Worm (Caenorhabditis elegans): ENCODE results near the gene wht-6.
A peak's percentile ranks its signal among the peaks of the same experiment; 100 is the strongest.

wht-6 gene

ce11 chrIII:6504157-6504556 lies 32.6 kb downstream of the wht-6 start:
- peak; percentile 95 for TF ChIP-seq Y48G9A.11 (GFP tag; IDR thresholded peaks at IDR 0.05)

ce11 chrIII:6507832-6508231 lies 36.3 kb downstream of the wht-6 start, which contains the start of gene F23F12.12:
Gene F23F12.12, plus strand, starts transcription at chrIII:6508132.
- TF ChIP-seq hif-1 (tag; optimal IDR thresholded peaks at IDR 0.05) (no peak), lin-38 (GFP tag; IDR thresholded peaks at IDR 0.05) (no peak), egl-43 (GFP tag; IDR thresholded peaks at IDR 0.05) (no peak), zag-1 (tag; optimal IDR thresholded peaks at IDR 0.05) (no peak), snpc-4 (tag; optimal IDR thresholded peaks at IDR 0.05) (no peak), cey-2 (tag; optimal IDR thresholded peaks at IDR 0.05; ENCODE audit: borderline replicate concordance, insufficient read depth) (no peak), nhr-11 (tag; optimal IDR thresholded peaks at IDR 0.05) (no peak)

ce11 chrIII:6508327-6508726 lies 36.8 kb downstream of the wht-6 start:
- TF ChIP-seq spr-3 (GFP tag; optimal IDR thresholded peaks at IDR 0.05) (no peak), nhr-48 (tag; optimal IDR thresholded peaks at IDR 0.05) (no peak), nhr-237 (tag; optimal IDR thresholded peaks at IDR 0.05) (no peak), nhr-42 (GFP tag; IDR thresholded peaks at IDR 0.05) (no peak), nhr-10 (tag; optimal IDR thresholded peaks at IDR 0.05) (no peak), lin-38 (GFP tag; IDR thresholded peaks at IDR 0.05) (no peak), lsy-2 (tag; optimal IDR thresholded peaks at IDR 0.05) (no peak), hlh-30 (tag; optimal IDR thresholded peaks at IDR 0.05; ENCODE audit: insufficient read depth) (peak; percentile 48), F26F4.8 (GFP tag; conservative IDR thresholded peaks at IDR 0.05) (no peak), unc-39 (tag; optimal IDR thresholded peaks at IDR 0.05) (no peak), hlh-11 (tag; optimal IDR thresholded peaks at IDR 0.05) (peak; percentile 5), lim-7 (GFP tag; IDR thresholded peaks at IDR 0.05) (no peak), mdt-29 (GFP tag; IDR thresholded peaks at IDR 0.05) (no peak), nhr-76 (tag; optimal IDR thresholded peaks at IDR 0.05) (no peak), daf-19 (GFP tag; conservative IDR thresholded peaks at IDR 0.05) (no peak), aly-2 (tag; optimal IDR thresholded peaks at IDR 0.05) (no peak), mdl-1 (tag; optimal IDR thresholded peaks at IDR 0.05) (no peak), zfp-2 (tag; optimal IDR thresholded peaks at IDR 0.05) (no peak), sdz-12 (GFP tag; optimal IDR thresholded peaks at IDR 0.05) (no peak), lin-1 (GFP tag; IDR thresholded peaks at IDR 0.05) (no peak), nhr-28 (tag; optimal IDR thresholded peaks at IDR 0.05) (peak; percentile 77), zip-2 (tag; optimal IDR thresholded peaks at IDR 0.05) (no peak), mxl-3 (GFP tag; optimal IDR thresholded peaks at IDR 0.05) (peak; percentile 28)

ce11 chrIII:6509301-6509700 lies 37.8 kb downstream of the wht-6 start:
- TF ChIP-seq unc-62 (GFP tag; optimal IDR thresholded peaks at IDR 0.05 in 1 of 2) (peak in 1 of 2 experiments; percentile 64), unc-62 (tag; optimal IDR thresholded peaks at IDR 0.05) (no peak), nhr-28 (tag; optimal IDR thresholded peaks at IDR 0.05) (peak; percentile 20), dve-1 (tag; optimal IDR thresholded peaks at IDR 0.05; ENCODE audit: insufficient read depth) (peak; percentile 14), tra-1 (GFP tag; IDR thresholded peaks at IDR 0.05) (0 out of 2 replicates have a peak, but pooled peaks have one; percentile 8), Y75B8A.6 (GFP tag; IDR thresholded peaks at IDR 0.05) (no peak), daf-16 (GFP tag; optimal IDR thresholded peaks at IDR 0.05) (no peak), daf-16 (tag; optimal IDR thresholded peaks at IDR 0.05) (peak; percentile 73), nhr-11 (tag; optimal IDR thresholded peaks at IDR 0.05) (no peak), F37D6.2 (tag; optimal IDR thresholded peaks at IDR 0.05) (no peak), zip-2 (tag; optimal IDR thresholded peaks at IDR 0.05) (no peak), F10B5.3 (tag; optimal IDR thresholded peaks at IDR 0.05) (no peak), hlh-11 (tag; optimal IDR thresholded peaks at IDR 0.05) (peak; percentile 36), unc-39 (tag; optimal IDR thresholded peaks at IDR 0.05) (no peak), hlh-30 (tag; optimal IDR thresholded peaks at IDR 0.05; ENCODE audit: insufficient read depth) (peak; percentile 31), lsy-2 (tag; optimal IDR thresholded peaks at IDR 0.05) (peak in 1 of 2 experiments; percentile 18), pha-4 (GFP tag; IDR thresholded peaks at IDR 0.05) (no peak), pha-4 (tag; optimal IDR thresholded peaks at IDR 0.05) (no peak), unc-130 (GFP tag; optimal IDR thresholded peaks at IDR 0.05) (no peak), T20F7.1 (GFP tag; optimal IDR thresholded peaks at IDR 0.05) (peak; percentile 22), dmd-6 (GFP tag; IDR thresholded peaks at IDR 0.05) (peak; percentile 44), cey-2 (tag; optimal IDR thresholded peaks at IDR 0.05; ENCODE audit: borderline replicate concordance, insufficient read depth) (peak; percentile 44), mxl-2 (GFP tag; conservative IDR thresholded peaks at IDR 0.05) (no peak), nhr-6 (tag; optimal IDR thresholded peaks at IDR 0.05) (no peak), lin-38 (GFP tag; IDR thresholded peaks at IDR 0.05) (no peak), fkh-10 (GFP tag; optimal IDR thresholded peaks at IDR 0.05) (no peak)

All from whole organism, L4 larva.